Fruit fly (Drosophila melanogaster): Measurements from ENCODE around the gene CG7164.

The CG7164 gene

dm6 chr2L:7754539-7754938, 26.7 kb upstream of the CG7164 start (continued):
- TF ChIP-seq Ets96B (tag; optimal IDR thresholded peaks at IDR 0.05) (peak; percentile 12), CG9139 (GFP tag; optimal IDR thresholded peaks at IDR 0.05) (no peak), CG8319 (GFP tag; optimal IDR thresholded peaks at IDR 0.05) (no peak), achi (GFP tag; optimal IDR thresholded peaks at IDR 0.05) (no peak), CG10669 (GFP tag; optimal IDR thresholded peaks at IDR 0.05) (no peak), topi (GFP tag; optimal IDR thresholded peaks at IDR 0.05) (peak; percentile 32)

dm6 chr2L:7756835-7757234, 24.4 kb upstream of the CG7164 start:
- TF ChIP-seq cyc (GFP tag; optimal IDR thresholded peaks at IDR 0.05) (no peak), net (GFP tag; optimal IDR thresholded peaks at IDR 0.05) (no peak), Met (GFP tag; optimal IDR thresholded peaks at IDR 0.05) (no peak), fd59A (GFP tag; optimal IDR thresholded peaks at IDR 0.05) (no peak), CG8319 (GFP tag; optimal IDR thresholded peaks at IDR 0.05) (no peak), Eip75B (GFP tag; optimal IDR thresholded peaks at IDR 0.05) (no peak), Ets21C (GFP tag; optimal IDR thresholded peaks at IDR 0.05) (no peak), CG11762 (GFP tag; optimal IDR thresholded peaks at IDR 0.05; ENCODE audit: insufficient read depth) (no peak), CG1621 (tag; optimal IDR thresholded peaks at IDR 0.05) (no peak), Hr38 (GFP tag; optimal IDR thresholded peaks at IDR 0.05) (no peak), vri (GFP tag; optimal IDR thresholded peaks at IDR 0.05) (no peak), CG6854 (GFP tag; optimal IDR thresholded peaks at IDR 0.05) (no peak), CG32006 (GFP tag; optimal IDR thresholded peaks at IDR 0.05) (peak; percentile 20), CG6792 (GFP tag; optimal IDR thresholded peaks at IDR 0.05) (no peak), CG16779 (tag; optimal IDR thresholded peaks at IDR 0.05) (no peak), Sox15 (GFP tag; optimal IDR thresholded peaks at IDR 0.05) (no peak), salr (GFP tag; optimal IDR thresholded peaks at IDR 0.05) (no peak), Eip93F (GFP tag; optimal IDR thresholded peaks at IDR 0.05) (no peak), CG11902 (GFP tag; optimal IDR thresholded peaks at IDR 0.05) (no peak), CG6276 (GFP tag; optimal IDR thresholded peaks at IDR 0.05) (no peak), Blimp-1 (GFP tag; optimal IDR thresholded peaks at IDR 0.05) (no peak), CG10669 (GFP tag; optimal IDR thresholded peaks at IDR 0.05) (no peak), CG4318 (GFP tag; optimal IDR thresholded peaks at IDR 0.05) (no peak), CG7368 (GFP tag; optimal IDR thresholded peaks at IDR 0.05) (no peak), acj6 (GFP tag; optimal IDR thresholded peaks at IDR 0.05) (peak; percentile 10), fkh (GFP tag; optimal IDR thresholded peaks at IDR 0.05) (no peak), CG8119 (GFP tag; IDR thresholded peaks at IDR 0.05) (peak; percentile 40; the same call in 1 of the 3 replicates), dac (GFP tag; optimal IDR thresholded peaks at IDR 0.05) (no peak), Lpt (GFP tag; optimal IDR thresholded peaks at IDR 0.05) (no peak), esn (GFP tag; optimal IDR thresholded peaks at IDR 0.05) (no peak), CG11294 (GFP tag; IDR thresholded peaks at IDR 0.05) (0 out of 2 replicates have a peak, but pooled peaks have one; percentile 19), CG34406 (GFP tag; optimal IDR thresholded peaks at IDR 0.05) (no peak), Smox (GFP tag; optimal IDR thresholded peaks at IDR 0.05) (no peak), CG15336 (GFP tag; IDR thresholded peaks at IDR 0.05) (peak; percentile 48; the same call in 1 of the 2 replicates), CG6163 (GFP tag; IDR thresholded peaks at IDR 0.05) (no peak), Hr39 (GFP tag; optimal IDR thresholded peaks at IDR 0.05) (no peak), CG8632 (GFP tag; optimal IDR thresholded peaks at IDR 0.05) (no peak), eg (GFP tag; IDR thresholded peaks at IDR 0.05) (peak; percentile 51; the same call in 1 of the 3 replicates), spab (GFP tag; optimal IDR thresholded peaks at IDR 0.05) (no peak), achi (GFP tag; optimal IDR thresholded peaks at IDR 0.05) (no peak), Ets96B (tag; optimal IDR thresholded peaks at IDR 0.05) (no peak), Sox102F (GFP tag; optimal IDR thresholded peaks at IDR 0.05) (no peak), Hr4 (GFP tag; optimal IDR thresholded peaks at IDR 0.05) (peak; percentile 2), ss (GFP tag; optimal IDR thresholded peaks at IDR 0.05) (no peak), pdm3 (GFP tag; optimal IDR thresholded peaks at IDR 0.05) (no peak), CG3919 (GFP tag; optimal IDR thresholded peaks at IDR 0.05) (no peak), dsx (GFP tag; optimal IDR thresholded peaks at IDR 0.05; ENCODE audit: poor library complexity, severe bottlenecking) (no peak), Eip78C (GFP tag) (no peak)
